Worm (Caenorhabditis elegans) whole organism, late embryonic: ENCODE results near the gene T04A6.1.

ENCODE experiments used
- fkh-10 ChIP-seq: fragments of 150-350 bp; optimal IDR thresholded peaks from 2 replicates; lab custom pipeline; 2014; ENCODE audit warnings: missing biosample characterization, missing genetic modification reagents, missing genetic modification characterization
- fkh-6 ChIP-seq: sonication (generic microtip); optimal IDR thresholded peaks from 2 replicates; lab custom pipeline; 2016; ENCODE audit warnings: missing genetic modification characterization, missing compliant biosample characterization
- hlh-30 ChIP-seq: sonication (generic microtip); optimal IDR thresholded peaks from 2 replicates; lab custom pipeline; 2017; ENCODE audit warnings: antibody characterized with exemption, missing genetic modification characterization, missing compliant biosample characterization; ENCODE audit not compliant: insufficient read depth
- pha-4 ChIP-seq: fragments of 150-350 bp; optimal IDR thresholded peaks from 2 replicates; lab custom pipeline; 2018; ENCODE audit warnings: missing biosample characterization, missing genetic modification reagents, missing genetic modification characterization
- tbx-2 ChIP-seq: sonication (generic microtip); optimal IDR thresholded peaks from 2 replicates; lab custom pipeline; 2016; ENCODE audit warnings: missing genetic modification characterization, missing compliant biosample characterization

DNA sequence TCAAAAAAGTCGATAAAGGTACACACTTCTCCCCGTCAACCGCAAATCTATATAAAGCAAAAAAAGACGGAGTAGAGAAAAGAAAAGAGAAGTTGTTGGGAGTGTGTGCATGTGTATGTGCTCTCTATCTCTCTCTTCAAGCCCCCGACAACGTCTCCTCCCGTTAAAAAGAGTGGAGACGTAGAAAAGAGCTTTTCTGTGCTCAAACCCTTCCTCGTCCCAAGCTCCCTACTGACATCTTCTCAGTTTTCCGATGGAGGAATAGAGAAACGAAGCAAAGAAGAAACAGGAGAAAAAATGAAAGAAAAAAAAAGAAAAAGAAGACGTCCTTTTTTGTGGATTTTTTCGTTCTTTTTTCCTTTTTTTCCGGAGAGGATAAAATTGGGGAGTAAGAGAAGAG, 35.7 kb upstream of the T04A6.1 start:
- TF ChIP-seq hlh-30 (no peak), tbx-2 (tag; lab: Kevin White, UChicago) (no peak), fkh-6 (tag; lab: Kevin White, UChicago) (no peak), pha-4 (no peak), fkh-10 (no peak)
